Worm (Caenorhabditis elegans) whole organism, L3 larva: ENCODE results near the gene F35E8.2.

Source experiments
- R02D3.7 ChIP-seq: fragments of 150-350 bp; optimal IDR thresholded peaks from 2 replicates; lab custom pipeline; 2014; ENCODE audit warnings: missing biosample characterization, missing genetic modification characterization
- ZK546.5 ChIP-seq: sonication (generic microtip); optimal IDR thresholded peaks from 2 replicates; lab custom pipeline; 2017; ENCODE audit warnings: missing biosample characterization, missing genetic modification characterization
- aly-2 ChIP-seq: fragments of 150-350 bp; optimal IDR thresholded peaks from 2 replicates; lab custom pipeline; 2014; ENCODE audit warnings: missing biosample characterization, missing genetic modification characterization
- ceh-16 ChIP-seq: sonication (generic microtip); optimal IDR thresholded peaks from 2 replicates; lab custom pipeline; 2017; ENCODE audit warnings: missing biosample characterization, missing genetic modification characterization
- ceh-82 ChIP-seq: fragments of 150-350 bp; optimal IDR thresholded peaks from 2 replicates; lab custom pipeline; 2014; ENCODE audit warnings: missing biosample characterization, missing genetic modification characterization
- ceh-9 ChIP-seq: sonication (generic microtip); optimal IDR thresholded peaks from 2 replicates; lab custom pipeline; 2018; ENCODE audit warnings: missing biosample characterization, missing genetic modification characterization
- daf-12 ChIP-seq: fragments of 150-350 bp; optimal IDR thresholded peaks from 2 replicates; lab custom pipeline; 2014; ENCODE audit warnings: missing biosample characterization, missing genetic modification reagents, missing genetic modification characterization
- egl-27 ChIP-seq: sonication (generic microtip); optimal IDR thresholded peaks from 4 replicates; lab custom pipeline; 2017; ENCODE audit warnings: missing biosample characterization, missing genetic modification reagents, missing genetic modification characterization
- egl-5 ChIP-seq: fragments of 150-350 bp; optimal IDR thresholded peaks from 2 replicates; lab custom pipeline; 2017; ENCODE audit warnings: missing biosample characterization, missing genetic modification reagents, missing genetic modification characterization, inconsistent platforms
- elt-1 ChIP-seq: fragments of 150-350 bp; optimal IDR thresholded peaks from 2 replicates; lab custom pipeline; 2014; ENCODE audit warnings: missing biosample characterization, missing genetic modification characterization
- elt-2 ChIP-seq: sonication (generic microtip); optimal IDR thresholded peaks from 2 replicates; lab custom pipeline; 2016; ENCODE audit warnings: missing genetic modification reagents, mild to moderate bottlenecking, missing genetic modification characterization, missing compliant biosample characterization
- elt-3 ChIP-seq, 3 experiments: fragments of 150-350 bp in 1 of 3; sonication (generic microtip) in 2 of 3; optimal IDR thresholded peaks; 2 replicates in 2 of 3; 4 replicates in 1 of 3; lab custom pipeline; 2014 to 2017; ENCODE audit warnings: missing biosample characterization in 3 of 3, missing genetic modification characterization in 3 of 3
- eor-1 ChIP-seq, 2 experiments: fragments of 150-350 bp; optimal IDR thresholded peaks; 2 replicates each; lab custom pipeline; 2014 to 2018; ENCODE audit warnings: missing biosample characterization in 2 of 2, missing genetic modification characterization in 2 of 2
- fkh-10 ChIP-seq: sonication (generic microtip); optimal IDR thresholded peaks from 2 replicates; lab custom pipeline; 2017; ENCODE audit warnings: missing biosample characterization, missing genetic modification reagents, missing genetic modification characterization
- fkh-2 ChIP-seq: fragments of 150-350 bp; optimal IDR thresholded peaks from 2 replicates; lab custom pipeline; 2014; ENCODE audit warnings: missing biosample characterization, missing genetic modification reagents, missing genetic modification characterization
- fos-1 ChIP-seq: fragments of 150-350 bp; optimal IDR thresholded peaks from 2 replicates; lab custom pipeline; 2014; ENCODE audit warnings: missing biosample characterization, missing genetic modification characterization
- hmg-11 ChIP-seq: sonication (generic microtip); optimal IDR thresholded peaks from 2 replicates; lab custom pipeline; 2016; ENCODE audit warnings: missing genetic modification characterization, missing compliant biosample characterization
- jun-1 ChIP-seq: fragments of 150-350 bp; optimal IDR thresholded peaks from 2 replicates; lab custom pipeline; 2014; ENCODE audit warnings: missing biosample characterization, missing genetic modification reagents, missing genetic modification characterization
- lsy-12 ChIP-seq: sonication (generic microtip); optimal IDR thresholded peaks from 2 replicates; lab custom pipeline; 2016; ENCODE audit warnings: mild to moderate bottlenecking, missing genetic modification characterization, missing compliant biosample characterization
- mdl-1 ChIP-seq: fragments of 150-350 bp; optimal IDR thresholded peaks from 2 replicates; lab custom pipeline; 2014; ENCODE audit warnings: missing biosample characterization, missing genetic modification characterization
- mml-1 ChIP-seq: fragments of 150-350 bp; sonication (generic microtip); optimal IDR thresholded peaks from 3 replicates; lab custom pipeline; 2014; ENCODE audit warnings: missing biosample characterization, missing genetic modification characterization
- nfya-1 ChIP-seq: sonication (generic microtip); optimal IDR thresholded peaks from 2 replicates; lab custom pipeline; 2017; ENCODE audit warnings: missing genetic modification characterization, mild to moderate bottlenecking, missing compliant biosample characterization, antibody characterized with exemption, moderate library complexity; ENCODE audit not compliant: insufficient read depth
- nhr-11 ChIP-seq: fragments of 150-350 bp; optimal IDR thresholded peaks from 2 replicates; lab custom pipeline; 2014; ENCODE audit warnings: missing biosample characterization, missing genetic modification characterization
- nhr-12 ChIP-seq: fragments of 150-350 bp; optimal IDR thresholded peaks from 2 replicates; lab custom pipeline; 2014; ENCODE audit warnings: missing biosample characterization, missing genetic modification characterization
- nhr-23 ChIP-seq: fragments of 150-350 bp; optimal IDR thresholded peaks from 2 replicates; lab custom pipeline; 2014; ENCODE audit warnings: missing biosample characterization, missing genetic modification reagents, missing genetic modification characterization
- nhr-237 ChIP-seq: fragments of 150-350 bp; optimal IDR thresholded peaks from 2 replicates; lab custom pipeline; 2014; ENCODE audit warnings: missing biosample characterization, missing genetic modification characterization
- nhr-25 ChIP-seq: sonication (generic microtip); optimal IDR thresholded peaks from 2 replicates; lab custom pipeline; 2017; ENCODE audit warnings: missing biosample characterization, missing genetic modification characterization
- nhr-28 ChIP-seq: fragments of 150-350 bp; optimal IDR thresholded peaks from 2 replicates; lab custom pipeline; 2014; ENCODE audit warnings: missing biosample characterization, missing genetic modification characterization
- nhr-43 ChIP-seq: sonication (generic microtip); optimal IDR thresholded peaks from 2 replicates; lab custom pipeline; 2016; ENCODE audit warnings: mild to moderate bottlenecking, missing genetic modification characterization, missing compliant biosample characterization; ENCODE audit not compliant: poor library complexity, severe bottlenecking
- nhr-67 ChIP-seq: fragments of 150-350 bp; optimal IDR thresholded peaks from 2 replicates; lab custom pipeline; 2014; ENCODE audit warnings: missing biosample characterization, missing genetic modification characterization
- nhr-76 ChIP-seq: fragments of 150-350 bp; sonication (generic microtip); optimal IDR thresholded peaks from 5 replicates; lab custom pipeline; 2014; ENCODE audit warnings: missing biosample characterization, missing genetic modification characterization
- nhr-77 ChIP-seq: fragments of 150-350 bp; optimal IDR thresholded peaks from 2 replicates; lab custom pipeline; 2014; ENCODE audit warnings: missing biosample characterization, missing genetic modification characterization
- pha-4 ChIP-seq: fragments of 150-350 bp; optimal IDR thresholded peaks from 2 replicates; lab custom pipeline; 2014; ENCODE audit warnings: missing biosample characterization, missing genetic modification reagents, missing genetic modification characterization
- pqm-1 ChIP-seq: fragments of 150-350 bp; optimal IDR thresholded peaks from 2 replicates; lab custom pipeline; 2017; ENCODE audit warnings: missing biosample characterization, missing genetic modification characterization, inconsistent platforms
- sea-2 ChIP-seq: fragments of 150-350 bp; sonication (generic microtip); optimal IDR thresholded peaks from 4 replicates; lab custom pipeline; 2014; ENCODE audit warnings: missing biosample characterization, missing genetic modification reagents, missing genetic modification characterization
- skn-1 ChIP-seq: fragments of 150-350 bp; optimal IDR thresholded peaks from 2 replicates; lab custom pipeline; 2014; ENCODE audit warnings: missing biosample characterization, missing genetic modification characterization
- tbx-2 ChIP-seq: sonication (generic microtip); optimal IDR thresholded peaks from 2 replicates; lab custom pipeline; 2016; ENCODE audit warnings: mild to moderate bottlenecking, missing genetic modification characterization, missing compliant biosample characterization
- unc-39 ChIP-seq: sonication (generic microtip); optimal IDR thresholded peaks from 4 replicates; lab custom pipeline; 2017; ENCODE audit warnings: missing biosample characterization, missing genetic modification characterization
- unc-62 ChIP-seq: fragments of 150-350 bp; sonication (generic microtip); optimal IDR thresholded peaks from 4 replicates; lab custom pipeline; 2014; ENCODE audit warnings: missing biosample characterization, missing genetic modification reagents, missing genetic modification characterization
- ztf-11 ChIP-seq: fragments of 150-350 bp; optimal IDR thresholded peaks from 2 replicates; lab custom pipeline; 2014; ENCODE audit warnings: missing biosample characterization, missing genetic modification characterization
- ztf-4 ChIP-seq: fragments of 150-350 bp; optimal IDR thresholded peaks from 2 replicates; lab custom pipeline; 2014; ENCODE audit warnings: missing biosample characterization, missing genetic modification characterization

Gene F35E8.2

DNA sequence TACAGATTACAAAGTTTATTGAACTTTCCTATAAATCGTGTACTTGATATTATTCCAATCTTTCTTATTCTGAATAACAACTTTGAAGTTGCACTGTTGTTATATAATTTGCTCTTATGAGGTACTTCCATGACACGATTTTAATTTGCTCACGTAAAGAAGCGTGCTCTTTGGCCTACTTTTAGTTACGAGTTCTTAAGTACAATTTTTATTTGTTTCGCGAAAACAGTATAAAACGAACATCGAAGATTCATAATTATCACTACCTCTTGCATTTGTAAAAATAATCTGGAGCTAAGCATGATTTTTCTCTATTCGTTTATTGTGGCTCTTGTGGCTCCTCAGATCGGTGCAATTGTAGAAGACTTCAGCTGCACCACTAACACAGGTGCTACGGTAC lies 8.3 kb downstream of the F35E8.2 start, which contains the start of gene F35E8.7:
Gene F35E8.7 (plus strand): TSS at position 301 of the 400 bp plus-strand sequence.
- TF ChIP-seq nfya-1 (tag; lab: Kevin White, UChicago), result no peak
- no peak for TF ChIP-seq R02D3.7 (tag; lab: Kevin White, UChicago)
- TF ChIP-seq nhr-77 (tag; lab: Kevin White, UChicago), result no peak
- TF ChIP-seq egl-5 (tag; lab: Kevin White, UChicago), result no peak
- no peak for TF ChIP-seq ZK546.5 (tag; lab: Kevin White, UChicago)
- no peak for TF ChIP-seq tbx-2
- no peak for TF ChIP-seq nhr-67 (tag; lab: Kevin White, UChicago)
- TF ChIP-seq fkh-2 (tag; lab: Kevin White, UChicago), result no peak
- no peak for TF ChIP-seq egl-27 (tag; lab: Kevin White, UChicago)
- no peak for TF ChIP-seq ceh-82 (tag; lab: Kevin White, UChicago)
- TF ChIP-seq nhr-11, result no peak
- no peak for TF ChIP-seq fos-1 (tag; lab: Kevin White, UChicago)
- no peak for TF ChIP-seq nhr-23 (tag; lab: Kevin White, UChicago)
- TF ChIP-seq mml-1 (tag; lab: Kevin White, UChicago), result no peak
- no peak for TF ChIP-seq jun-1 (tag; lab: Kevin White, UChicago)
- TF ChIP-seq hmg-11 (tag; lab: Kevin White, UChicago), result no peak
- no peak for TF ChIP-seq ceh-9 (tag; lab: Kevin White, UChicago)
- TF ChIP-seq eor-1 (tag; optimal IDR thresholded peaks at IDR 0.05; lab: Kevin White, UChicago), result no peak

ce11 chrV:15914774-15915173 lies 9.3 kb downstream of the F35E8.2 start:
- TF ChIP-seq fkh-10 (GFP tag; lab: Kevin White, UChicago) (no peak), nhr-67 (tag; lab: Kevin White, UChicago) (no peak), pha-4 (no peak), nfya-1 (tag; lab: Kevin White, UChicago) (no peak), nhr-43 (tag; lab: Kevin White, UChicago) (no peak), eor-1 (tag; optimal IDR thresholded peaks at IDR 0.05; lab: Kevin White, UChicago) (no peak), nhr-23 (tag; lab: Kevin White, UChicago) (no peak), R02D3.7 (tag; lab: Kevin White, UChicago) (no peak), ztf-11 (no peak), nhr-76 (tag; lab: Kevin White, UChicago) (no peak), elt-3 (tag; optimal IDR thresholded peaks at IDR 0.05; lab: Kevin White, UChicago) (no peak)

DNA sequence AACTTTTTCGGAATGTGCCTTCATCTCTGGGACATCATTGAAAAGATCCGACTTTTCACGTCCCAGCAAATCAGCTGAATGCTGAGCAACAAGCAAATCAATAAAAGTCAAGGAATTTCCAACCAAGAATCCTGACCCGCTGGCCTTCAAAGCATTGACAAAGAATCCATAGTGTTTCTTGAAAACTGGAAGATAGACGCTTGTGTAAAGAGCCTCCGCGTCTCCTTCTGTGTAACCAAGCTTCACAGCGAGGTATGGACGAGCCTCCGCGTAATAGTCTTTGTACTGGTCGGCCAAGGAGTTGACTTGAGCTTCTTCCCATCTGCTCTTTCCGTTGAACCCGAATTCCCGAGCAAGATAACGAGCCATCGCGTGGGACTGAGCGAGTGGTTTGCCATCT lies 9.8 kb downstream of the F35E8.2 start:
- TF ChIP-seq ceh-16 (no peak), pha-4 (no peak), nhr-43 (tag; lab: Kevin White, UChicago) (no peak), nhr-76 (tag; lab: Kevin White, UChicago) (no peak), ztf-4 (tag; lab: Kevin White, UChicago) (no peak), hmg-11 (tag; lab: Kevin White, UChicago) (no peak), ZK546.5 (tag; lab: Kevin White, UChicago) (no peak), ceh-9 (tag; lab: Kevin White, UChicago) (no peak), tbx-2 (no peak), nhr-237 (no peak), nhr-23 (tag; lab: Kevin White, UChicago) (no peak), elt-1 (tag; lab: Kevin White, UChicago) (no peak), ceh-82 (tag; lab: Kevin White, UChicago) (no peak), nhr-25 (tag; lab: Kevin White, UChicago) (no peak), jun-1 (tag; lab: Kevin White, UChicago) (no peak), fkh-2 (tag; lab: Kevin White, UChicago) (no peak), lsy-12 (tag; lab: Kevin White, UChicago) (no peak)
- TF ChIP-seq, all 47 proteins: peak for 0

DNA sequence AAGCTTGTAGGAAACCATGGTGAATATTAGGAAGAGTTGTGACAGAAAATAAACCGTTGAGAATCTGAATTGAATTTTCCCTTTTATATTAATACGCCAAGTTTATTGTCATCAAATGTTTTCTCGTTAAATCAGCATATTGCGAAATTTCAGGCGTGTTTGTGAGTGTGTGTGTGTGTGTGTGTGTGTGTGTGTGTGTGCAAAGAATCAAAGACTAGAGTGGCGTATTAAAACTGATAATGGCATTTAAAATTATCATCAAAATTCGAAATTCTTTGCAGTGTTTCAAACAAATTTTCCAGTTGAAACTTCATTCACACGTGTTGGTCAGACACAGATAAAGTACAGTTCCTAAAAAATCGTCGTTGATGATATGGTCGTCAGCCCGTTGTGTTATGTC lies 10.5 kb downstream of the F35E8.2 start, which contains the start of gene gst-38:
Gene gst-38 (minus strand): TSS at position 152 of the 400 bp plus-strand sequence.
- TF ChIP-seq nfya-1 (tag; lab: Kevin White, UChicago) (no peak), sea-2 (GFP tag; lab: Kevin White, UChicago) (no peak), unc-62 (GFP tag; lab: Kevin White, UChicago) (no peak), tbx-2 (no peak), nhr-23 (tag; lab: Kevin White, UChicago) (no peak), elt-1 (tag; lab: Kevin White, UChicago) (no peak), unc-39 (tag; lab: Kevin White, UChicago) (no peak), nhr-28 (no peak), mdl-1 (tag; lab: Kevin White, UChicago) (no peak), elt-2 (tag; lab: Kevin White, UChicago) (peak; percentile 88), nhr-77 (tag; lab: Kevin White, UChicago) (no peak), pqm-1 (tag; lab: Kevin White, UChicago) (peak; percentile 41), R02D3.7 (tag; lab: Kevin White, UChicago) (no peak), nhr-25 (tag; lab: Kevin White, UChicago) (no peak), aly-2 (tag; lab: Kevin White, UChicago) (no peak), fkh-10 (GFP tag; lab: Kevin White, UChicago) (no peak), nhr-76 (tag; lab: Kevin White, UChicago) (no peak), skn-1 (tag; lab: Kevin White, UChicago) (peak; percentile 14), nhr-11 (no peak), elt-3 (tag; optimal IDR thresholded peaks at IDR 0.05; lab: Kevin White, UChicago) (no peak), ztf-11 (no peak), ceh-16 (no peak), nhr-12 (no peak), nhr-43 (tag; lab: Kevin White, UChicago) (no peak), daf-12 (tag; lab: Kevin White, UChicago) (no peak), jun-1 (tag; lab: Kevin White, UChicago) (no peak)
